Fruit fly (Drosophila melanogaster) whole organism, embryonic: ENCODE measurements around the gene fwd.

Experiments
- CG12391 ChIP-seq: fragments of 200-800 bp; sonication (Bioruptor generic); optimal IDR thresholded peaks from 3 replicates; lab custom pipeline; 2018; ENCODE audit warnings: missing biosample characterization, mild to moderate bottlenecking, missing genetic modification characterization, moderate library complexity
- CG12744 ChIP-seq: fragments of 200-800 bp; sonication (Bioruptor generic); optimal IDR thresholded peaks from 2 replicates; lab custom pipeline; 2016; ENCODE audit warnings: missing biosample characterization, missing genetic modification characterization
- CG12769 ChIP-seq: fragments of 200-800 bp; sonication (Bioruptor generic); optimal IDR thresholded peaks from 2 replicates; lab custom pipeline; 2019; ENCODE audit warnings: missing biosample characterization, mild to moderate bottlenecking, missing genetic modification characterization, moderate library complexity
- CG17186 ChIP-seq: fragments of 200-800 bp; sonication (Bioruptor generic); optimal IDR thresholded peaks from 3 replicates; lab custom pipeline; 2017; ENCODE audit warnings: missing biosample characterization, missing genetic modification reagents, missing genetic modification characterization
- CG17359 ChIP-seq: fragments of 200-800 bp; sonication (Bioruptor generic); optimal IDR thresholded peaks from 3 replicates; lab custom pipeline; 2018; ENCODE audit warnings: missing biosample characterization, mild to moderate bottlenecking, missing genetic modification characterization, moderate library complexity
- CG17912 ChIP-seq: fragments of 200-800 bp; sonication (Bioruptor generic); optimal IDR thresholded peaks from 2 replicates; lab custom pipeline; 2018; ENCODE audit warnings: missing biosample characterization, mild to moderate bottlenecking, missing genetic modification characterization
- CG18262 ChIP-seq: fragments of 200-800 bp; optimal IDR thresholded peaks from 3 replicates; lab custom pipeline; 2019; ENCODE audit warnings: missing biosample characterization, mild to moderate bottlenecking, missing genetic modification characterization, moderate library complexity
- CG18619 ChIP-seq: fragments of 200-800 bp; sonication (Bioruptor generic); optimal IDR thresholded peaks from 3 replicates; lab custom pipeline; 2017; ENCODE audit warnings: missing biosample characterization, mild to moderate bottlenecking, missing genetic modification characterization
- CG30403 ChIP-seq: fragments of 200-800 bp; sonication (Bioruptor generic); optimal IDR thresholded peaks from 3 replicates; lab custom pipeline; 2016; ENCODE audit warnings: missing biosample characterization, missing genetic modification characterization
- CG3995 ChIP-seq: fragments of 200-800 bp; sonication (Bioruptor generic); optimal IDR thresholded peaks from 3 replicates; lab custom pipeline; 2016; ENCODE audit warnings: missing biosample characterization, missing genetic modification characterization
- CG42726 ChIP-seq: fragments of 200-800 bp; sonication (Bioruptor generic); IDR thresholded peaks from 2 replicates; pipeline ENCODE4 v1.3.6; 2022; ENCODE audit warnings: missing biosample characterization, missing genetic modification characterization; ENCODE audit not compliant: partially characterized antibody
- CG4707 ChIP-seq: fragments of 200-800 bp; sonication (Bioruptor generic); optimal IDR thresholded peaks from 2 replicates; lab custom pipeline; 2018; ENCODE audit warnings: missing biosample characterization, mild to moderate bottlenecking, missing genetic modification characterization, moderate library complexity
- CG4730 ChIP-seq: fragments of 200-800 bp; sonication (Bioruptor generic); IDR thresholded peaks from 2 replicates; pipeline ENCODE4 v1.3.6; 2022; ENCODE audit warnings: missing biosample characterization, missing genetic modification characterization
- CG5953 ChIP-seq: fragments of 200-800 bp; sonication (Bioruptor generic); IDR thresholded peaks from 2 replicates; pipeline ENCODE4 v1.3.6; 2022; ENCODE audit warnings: missing biosample characterization, missing genetic modification characterization
- CG6175 ChIP-seq: fragments of 200-800 bp; sonication (Bioruptor generic); IDR thresholded peaks from 3 replicates; pipeline ENCODE4 v1.3.6; 2022; ENCODE audit warnings: missing biosample characterization, missing genetic modification characterization
- CG6765 ChIP-seq: fragments of 200-800 bp; sonication (Bioruptor generic); optimal IDR thresholded peaks from 3 replicates; lab custom pipeline; 2017; ENCODE audit warnings: missing biosample characterization, mild to moderate bottlenecking, missing genetic modification characterization
- CG7745 ChIP-seq: fragments of 200-800 bp; sonication (Bioruptor generic); optimal IDR thresholded peaks from 2 replicates; lab custom pipeline; 2018; ENCODE audit warnings: missing biosample characterization, mild to moderate bottlenecking, missing genetic modification characterization, moderate library complexity
- CG7928 ChIP-seq: fragments of 200-800 bp; sonication (Bioruptor generic); optimal IDR thresholded peaks from 2 replicates; lab custom pipeline; 2017; ENCODE audit warnings: missing biosample characterization, mild to moderate bottlenecking, missing genetic modification characterization
- CG7963 ChIP-seq: fragments of 200-800 bp; sonication (Bioruptor generic); IDR thresholded peaks from 3 replicates; pipeline ENCODE4 v1.3.6; 2022; ENCODE audit warnings: missing biosample characterization, missing genetic modification characterization; ENCODE audit not compliant: partially characterized antibody
- CG8478 ChIP-seq: fragments of >200 bp; optimal IDR thresholded peaks from 2 replicates; lab custom pipeline; 2018
- CG9797 ChIP-seq: fragments of 200-800 bp; sonication (Bioruptor generic); optimal IDR thresholded peaks from 3 replicates; lab custom pipeline; 2018; ENCODE audit warnings: missing biosample characterization, mild to moderate bottlenecking, missing genetic modification characterization
- CoRest ChIP-seq: fragments of 200-800 bp; sonication (Bioruptor generic); optimal IDR thresholded peaks from 3 replicates; lab custom pipeline; 2018; ENCODE audit warnings: missing biosample characterization, mild to moderate bottlenecking, missing genetic modification characterization, moderate library complexity
- Dad ChIP-seq: fragments of 200-800 bp; sonication (Bioruptor generic); optimal IDR thresholded peaks from 3 replicates; lab custom pipeline; 2016; ENCODE audit warnings: missing biosample characterization, missing genetic modification characterization
- Drgx ChIP-seq: fragments of 200-800 bp; sonication (Bioruptor generic); IDR thresholded peaks from 2 replicates; pipeline ENCODE4 v1.3.6; 2022; ENCODE audit warnings: missing biosample characterization, missing genetic modification characterization
- Gsc ChIP-seq: fragments of 200-800 bp; sonication (Bioruptor generic); IDR thresholded peaks from 2 replicates; pipeline ENCODE4 v1.3.6; 2022; ENCODE audit warnings: missing biosample characterization, missing genetic modification characterization
- Hey ChIP-seq: fragments of 200-800 bp; sonication (Bioruptor generic); optimal IDR thresholded peaks from 3 replicates; lab custom pipeline; 2018; ENCODE audit warnings: missing biosample characterization, mild to moderate bottlenecking, missing genetic modification characterization
- Mrtf ChIP-seq: fragments of 200-800 bp; sonication (Bioruptor generic); IDR thresholded peaks from 3 replicates; pipeline ENCODE4 v1.3.6; 2022; ENCODE audit warnings: missing biosample characterization, missing genetic modification characterization
- Optix ChIP-seq: fragments of 200-800 bp; sonication (Bioruptor generic); IDR thresholded peaks from 3 replicates; pipeline ENCODE4 v1.3.6; 2022; ENCODE audit warnings: missing biosample characterization, missing genetic modification characterization
- PHDP ChIP-seq: fragments of 200-800 bp; sonication (Bioruptor generic); optimal IDR thresholded peaks from 3 replicates; lab custom pipeline; 2018; ENCODE audit warnings: missing biosample characterization, mild to moderate bottlenecking, missing genetic modification characterization, moderate library complexity
- Ptx1 ChIP-seq: fragments of 200-800 bp; sonication (Bioruptor generic); IDR thresholded peaks from 2 replicates; pipeline ENCODE4 v1.3.6; 2022; ENCODE audit warnings: missing biosample characterization, missing genetic modification characterization
- Sox100B ChIP-seq: fragments of 200-800 bp; sonication (Bioruptor generic); optimal IDR thresholded peaks from 3 replicates; lab custom pipeline; 2018; ENCODE audit warnings: missing biosample characterization, mild to moderate bottlenecking, missing genetic modification characterization
- Usf ChIP-seq: fragments of 200-800 bp; sonication (Bioruptor generic); optimal IDR thresholded peaks from 2 replicates; lab custom pipeline; 2017; ENCODE audit warnings: missing genotype, missing biosample characterization, missing genetic modification characterization
- ap ChIP-seq: fragments of 200-800 bp; sonication (Bioruptor generic); IDR thresholded peaks from 2 replicates; pipeline ENCODE4 v1.3.6; 2022; ENCODE audit warnings: missing biosample characterization, missing genetic modification characterization
- chn ChIP-seq: fragments of 200-800 bp; sonication (Bioruptor generic); optimal IDR thresholded peaks from 2 replicates; lab custom pipeline; 2016; ENCODE audit warnings: missing biosample characterization, missing genetic modification characterization
- cwo ChIP-seq: fragments of 200-800 bp; sonication (Bioruptor generic); optimal IDR thresholded peaks from 3 replicates; lab custom pipeline; 2017; ENCODE audit warnings: missing biosample characterization, missing genetic modification characterization, mild to moderate bottlenecking, moderate library complexity, missing genetic modification reagents
- emc ChIP-seq: fragments of 200-800 bp; sonication (Bioruptor generic); optimal IDR thresholded peaks from 2 replicates; lab custom pipeline; 2016; ENCODE audit warnings: missing biosample characterization, missing genetic modification characterization
- fd96Cb ChIP-seq: fragments of 200-800 bp; sonication (Bioruptor generic); optimal IDR thresholded peaks from 2 replicates; lab custom pipeline; 2018; ENCODE audit warnings: missing biosample characterization, mild to moderate bottlenecking, missing genetic modification characterization, moderate library complexity
- gcm2 ChIP-seq: fragments of 200-800 bp; sonication (Bioruptor generic); optimal IDR thresholded peaks from 2 replicates; lab custom pipeline; 2016; ENCODE audit warnings: missing biosample characterization, missing genetic modification characterization
- gt ChIP-seq: fragments of 200-800 bp; sonication (Bioruptor generic); IDR thresholded peaks from 2 replicates; pipeline ENCODE4 v1.3.6; 2022; ENCODE audit warnings: missing biosample characterization, missing genetic modification characterization
- h ChIP-seq: fragments of >200 bp; optimal IDR thresholded peaks from 2 replicates; lab custom pipeline; 2017
- knrl ChIP-seq: fragments of 200-800 bp; sonication (Bioruptor generic); IDR thresholded peaks from 3 replicates; pipeline ENCODE4 v1.3.6; 2022; ENCODE audit warnings: missing biosample characterization, missing genetic modification characterization; ENCODE audit not compliant: partially characterized antibody
- sc ChIP-seq, 3 experiments: fragments of >200 bp in 2 of 3; fragments of 200-800 bp in 1 of 3; sonication (Bioruptor generic) in 1 of 3; optimal IDR thresholded peaks; 2 replicates in 2 of 3; 3 replicates in 1 of 3; lab custom pipeline; 2017; ENCODE audit warnings: mild to moderate bottlenecking in 1 of 3, missing biosample characterization in 1 of 3, missing genetic modification characterization in 1 of 3, missing genetic modification reagents in 1 of 3
- schlank ChIP-seq: fragments of 200-800 bp; sonication (Bioruptor generic); optimal IDR thresholded peaks from 2 replicates; lab custom pipeline; 2018; ENCODE audit warnings: missing biosample characterization, mild to moderate bottlenecking, missing genetic modification characterization
- scrt ChIP-seq: fragments of 200-800 bp; sonication (Bioruptor generic); optimal IDR thresholded peaks from 2 replicates; lab custom pipeline; 2018; ENCODE audit warnings: missing biosample characterization, mild to moderate bottlenecking, missing genetic modification characterization, moderate library complexity
- sens ChIP-seq: fragments of 200-800 bp; sonication (Bioruptor generic); peaks from one replicate; lab custom pipeline; 2016; ENCODE audit warnings: missing biosample characterization, missing genetic modification characterization
- sim ChIP-seq: fragments of 200-800 bp; sonication (Bioruptor generic); IDR thresholded peaks from 2 replicates; pipeline ENCODE4 v1.3.6; 2022; ENCODE audit warnings: missing biosample characterization, missing genetic modification characterization
- tap ChIP-seq: fragments of 200-800 bp; optimal IDR thresholded peaks from 3 replicates; lab custom pipeline; 2019; ENCODE audit warnings: missing biosample characterization, mild to moderate bottlenecking, missing genetic modification characterization, moderate library complexity
- tio ChIP-seq: fragments of 200-800 bp; sonication (Bioruptor generic); optimal IDR thresholded peaks from 2 replicates; lab custom pipeline; 2017; ENCODE audit warnings: missing biosample characterization, missing genetic modification characterization, inconsistent platforms
- vvl ChIP-seq: fragments of 200-800 bp; sonication (Bioruptor generic); IDR thresholded peaks from 2 replicates; pipeline ENCODE4 v1.3.6; 2022; ENCODE audit warnings: missing biosample characterization, missing genetic modification characterization
- zen ChIP-seq: fragments of 200-800 bp; sonication (Bioruptor generic); optimal IDR thresholded peaks from 3 replicates; lab custom pipeline; 2018; ENCODE audit warnings: missing biosample characterization, mild to moderate bottlenecking, missing genetic modification characterization, moderate library complexity

fwd gene

dm6 chr3L:264378-265151 lies 55.1 kb downstream of the fwd start, which contains the start of the genes Tudor-SN and mRpL17 (continued):
- TF ChIP-seq CG4707 (GFP tag; lab: Kevin White, UChicago) (no peak), CG6765 (GFP tag; lab: Kevin White, UChicago) (peak; percentile 17), CG7745 (tag; lab: Kevin White, UChicago) (no peak), CG30403 (peak; percentile 69), zen (tag; lab: Kevin White, UChicago) (peak; percentile 62), fd96Cb (peak; percentile 13), Drgx (GFP tag; lab: Robert Waterston, UW) (no peak), sim (GFP tag; lab: Robert Waterston, UW) (no peak), CG17359 (tag; lab: Kevin White, UChicago) (no peak), CG4730 (GFP tag; lab: Robert Waterston, UW) (no peak), emc (GFP tag; lab: Kevin White, UChicago) (no peak), Gsc (GFP tag; lab: Robert Waterston, UW) (no peak), CG17186 (GFP tag; lab: Kevin White, UChicago) (peak; percentile 25), CG5953 (GFP tag; lab: Robert Waterston, UW) (no peak), gcm2 (GFP tag; lab: Kevin White, UChicago) (no peak), cwo (GFP tag; lab: Kevin White, UChicago) (no peak), scrt (GFP tag; lab: Kevin White, UChicago) (peak; percentile 11), Optix (no peak), sc (optimal IDR thresholded peaks at IDR 0.05; lab: Kevin White, UChicago) (no peak), sc (GFP tag; optimal IDR thresholded peaks at IDR 0.05; lab: Kevin White, UChicago) (peak; percentile 15), Dad (GFP tag; lab: Kevin White, UChicago) (no peak), CG3995 (peak; percentile 22), CoRest (tag; lab: Kevin White, UChicago) (peak; percentile 60), tap (tag; lab: Kevin White, UChicago) (no peak), CG8478 (no peak), CG7963 (peak; percentile 95), h (lab: Kevin White, UChicago) (no peak), chn (peak; percentile 4), CG12769 (no peak), tio (GFP tag; lab: Kevin White, UChicago) (no peak), PHDP (tag; lab: Kevin White, UChicago) (no peak), CG17912 (no peak), Mrtf (GFP tag; lab: Robert Waterston, UW) (no peak), Hey (tag; lab: Kevin White, UChicago) (no peak), schlank (no peak), CG6175 (GFP tag; lab: Robert Waterston, UW) (no peak), CG18619 (GFP tag; lab: Kevin White, UChicago) (peak; percentile 23), Ptx1 (GFP tag; lab: Robert Waterston, UW) (peak; percentile 29; the same call in 1 of the 2 replicates), sens (GFP tag; lab: Kevin White, UChicago) (peak; percentile 79), CG42726 (GFP tag; lab: Robert Waterston, UW) (peak; percentile 98), CG12744 (GFP tag; lab: Kevin White, UChicago) (no peak), gt (GFP tag; lab: Robert Waterston, UW) (no peak), Sox100B (GFP tag; lab: Kevin White, UChicago) (peak; percentile 64), ap (no peak), knrl (GFP tag; lab: Robert Waterston, UW) (peak; percentile 99), vvl (GFP tag; lab: Robert Waterston, UW) (peak; percentile 21), CG7928 (GFP tag; lab: Kevin White, UChicago) (peak; percentile 17), CG12391 (tag; lab: Kevin White, UChicago) (peak; percentile 79), CG18262 (tag; lab: Kevin White, UChicago) (peak; percentile 57), Usf (GFP tag; lab: Kevin White, UChicago) (no peak), CG9797 (GFP tag; lab: Kevin White, UChicago) (peak; percentile 7)
